Fruit fly (Drosophila melanogaster) whole organism, embryonic: ENCODE data around the gene CheB38b.

ENCODE experiments used
- Adf1 ChIP-seq: fragments of 200-800 bp; sonication (Bioruptor generic); IDR thresholded peaks from 2 replicates; pipeline ENCODE4 v1.3.6; 2022; ENCODE audit warnings: missing biosample characterization, missing genetic modification characterization
- BEAF-32 ChIP-seq: fragments of 200-800 bp; sonication (Bioruptor generic); optimal IDR thresholded peaks from 3 replicates; lab custom pipeline; 2017; ENCODE audit warnings: missing biosample characterization, missing genetic modification characterization, mild to moderate bottlenecking, moderate library complexity, missing genetic modification reagents
- Bteb2 ChIP-seq: fragments of 200-800 bp; sonication (Bioruptor generic); optimal IDR thresholded peaks from 2 replicates; lab custom pipeline; 2016; ENCODE audit warnings: missing biosample characterization, missing genetic modification characterization
- CG10462 ChIP-seq: fragments of 200-800 bp; sonication (Bioruptor generic); optimal IDR thresholded peaks from 2 replicates; lab custom pipeline; 2016; ENCODE audit warnings: missing biosample characterization, missing genetic modification characterization
- CG10543 ChIP-seq: fragments of 200-800 bp; sonication (Bioruptor generic); optimal IDR thresholded peaks from 3 replicates; lab custom pipeline; 2017; ENCODE audit warnings: missing biosample characterization, mild to moderate bottlenecking, missing genetic modification characterization, moderate library complexity
- CG11504 ChIP-seq: fragments of 200-800 bp; sonication (Bioruptor generic); optimal IDR thresholded peaks from 3 replicates; lab custom pipeline; 2019; ENCODE audit warnings: missing biosample characterization, mild to moderate bottlenecking, missing genetic modification characterization, moderate library complexity
- CG11695 ChIP-seq: fragments of 200-800 bp; sonication (Bioruptor generic); IDR thresholded peaks from 3 replicates; pipeline ENCODE4 v1.3.6; 2022; ENCODE audit warnings: missing biosample characterization, missing genetic modification characterization
- CG12155 ChIP-seq: fragments of 200-800 bp; sonication (Bioruptor generic); optimal IDR thresholded peaks from 3 replicates; lab custom pipeline; 2016; ENCODE audit warnings: missing biosample characterization, missing genetic modification characterization
- CG14710 ChIP-seq: fragments of 200-800 bp; sonication (Bioruptor generic); optimal IDR thresholded peaks from 3 replicates; lab custom pipeline; 2019; ENCODE audit warnings: missing biosample characterization, mild to moderate bottlenecking, missing genetic modification characterization, moderate library complexity
- CG14965 ChIP-seq: fragments of 200-800 bp; sonication (Bioruptor generic); optimal IDR thresholded peaks from 2 replicates; lab custom pipeline; 2016; ENCODE audit warnings: missing biosample characterization, missing genetic modification characterization, borderline replicate concordance
- CG15479 ChIP-seq: fragments of 200-800 bp; sonication (Bioruptor generic); optimal IDR thresholded peaks from 3 replicates; lab custom pipeline; 2019; ENCODE audit warnings: missing biosample characterization, mild to moderate bottlenecking, missing genetic modification characterization, moderate library complexity
- CG1792 ChIP-seq: fragments of 200-800 bp; sonication (Bioruptor generic); optimal IDR thresholded peaks from 2 replicates; lab custom pipeline; 2016; ENCODE audit warnings: missing biosample characterization, missing genetic modification characterization
- CG18599 ChIP-seq: fragments of 200-800 bp; sonication (Bioruptor generic); optimal IDR thresholded peaks from 3 replicates; lab custom pipeline; 2017; ENCODE audit warnings: missing biosample characterization, missing genetic modification characterization, mild to moderate bottlenecking, moderate library complexity, missing genetic modification reagents
- CG34224 ChIP-seq: fragments of 200-800 bp; sonication (Bioruptor generic); IDR thresholded peaks from 3 replicates; pipeline ENCODE4 v1.3.6; 2022; ENCODE audit warnings: missing biosample characterization, missing genetic modification characterization; ENCODE audit not compliant: partially characterized antibody
- CG34376 ChIP-seq: fragments of 200-800 bp; sonication (Bioruptor generic); optimal IDR thresholded peaks from 2 replicates; lab custom pipeline; 2018; ENCODE audit warnings: missing biosample characterization, mild to moderate bottlenecking, missing genetic modification characterization
- CG34422 ChIP-seq: fragments of 200-800 bp; sonication (Bioruptor generic); IDR thresholded peaks from 3 replicates; pipeline ENCODE4 v1.3.6; 2022; ENCODE audit warnings: missing biosample characterization, missing genetic modification characterization
- CG4282 ChIP-seq: fragments of 200-800 bp; sonication (Bioruptor generic); optimal IDR thresholded peaks from 2 replicates; lab custom pipeline; 2016; ENCODE audit warnings: missing biosample characterization, missing genetic modification characterization
- CG6765 ChIP-seq: fragments of 200-800 bp; sonication (Bioruptor generic); optimal IDR thresholded peaks from 3 replicates; lab custom pipeline; 2017; ENCODE audit warnings: missing biosample characterization, mild to moderate bottlenecking, missing genetic modification characterization
- CG7357 ChIP-seq: fragments of 200-800 bp; sonication (Bioruptor generic); IDR thresholded peaks from 3 replicates; pipeline ENCODE4 v1.3.6; 2022; ENCODE audit warnings: missing biosample characterization, missing genetic modification characterization
- CG7745 ChIP-seq: fragments of 200-800 bp; sonication (Bioruptor generic); optimal IDR thresholded peaks from 2 replicates; lab custom pipeline; 2018; ENCODE audit warnings: missing biosample characterization, mild to moderate bottlenecking, missing genetic modification characterization, moderate library complexity
- CG8944 ChIP-seq: fragments of 200-800 bp; sonication (Bioruptor generic); optimal IDR thresholded peaks from 3 replicates; lab custom pipeline; 2016; ENCODE audit warnings: missing biosample characterization, missing genetic modification characterization
- CG9876 ChIP-seq: fragments of 200-800 bp; sonication (Bioruptor generic); optimal IDR thresholded peaks from 2 replicates; lab custom pipeline; 2016; ENCODE audit warnings: missing biosample characterization, missing genetic modification characterization
- Dfd ChIP-seq, 2 experiments: fragments of >200 bp; optimal IDR thresholded peaks; 2 replicates each; lab custom pipeline; 2017; ENCODE audit warnings: missing biosample characterization in 2 of 2, missing genetic modification characterization in 2 of 2
- E2f1 ChIP-seq: fragments of 200-800 bp; sonication (Bioruptor generic); IDR thresholded peaks from 2 replicates; pipeline ENCODE4 v1.3.6; 2022; ENCODE audit warnings: missing biosample characterization, missing genetic modification characterization
- GATAe ChIP-seq: fragments of 200-800 bp; sonication (Bioruptor generic); conservative IDR thresholded peaks from 2 replicates; pipeline ENCODE4 v1.3.6; 2022; ENCODE audit warnings: missing biosample characterization, missing genetic modification characterization
- NC2β ChIP-seq: fragments of 200-800 bp; sonication (Bioruptor generic); optimal IDR thresholded peaks from 2 replicates; lab custom pipeline; 2016; ENCODE audit warnings: missing biosample characterization, missing genetic modification characterization
- Ravus ChIP-seq: fragments of 200-800 bp; sonication (Bioruptor generic); IDR thresholded peaks from 2 replicates; pipeline ENCODE4 v1.3.6; 2022; ENCODE audit warnings: missing biosample characterization, missing genetic modification characterization
- TFAM ChIP-seq: fragments of 200-800 bp; sonication (Bioruptor generic); optimal IDR thresholded peaks from 2 replicates; lab custom pipeline; 2017; ENCODE audit warnings: missing biosample characterization, missing genetic modification characterization, inconsistent platforms
- YL-1 ChIP-seq: fragments of 200-800 bp; sonication (Bioruptor generic); optimal IDR thresholded peaks from 3 replicates; lab custom pipeline; 2017; ENCODE audit warnings: missing biosample characterization, mild to moderate bottlenecking, missing genetic modification characterization
- abd-A ChIP-seq: fragments of 200-800 bp; sonication (Bioruptor generic); optimal IDR thresholded peaks from 3 replicates; lab custom pipeline; 2019; ENCODE audit warnings: missing biosample characterization, mild to moderate bottlenecking, missing genetic modification characterization, moderate library complexity
- ap ChIP-seq: fragments of 200-800 bp; sonication (Bioruptor generic); IDR thresholded peaks from 2 replicates; pipeline ENCODE4 v1.3.6; 2022; ENCODE audit warnings: missing biosample characterization, missing genetic modification characterization
- ash1 ChIP-seq: fragments of 200-800 bp; sonication (Bioruptor generic); optimal IDR thresholded peaks from 2 replicates; lab custom pipeline; 2018; ENCODE audit warnings: missing biosample characterization, mild to moderate bottlenecking, missing genetic modification characterization
- bcd ChIP-seq: fragments of 200-800 bp; sonication (Bioruptor generic); optimal IDR thresholded peaks from 2 replicates; lab custom pipeline; 2017; ENCODE audit warnings: missing biosample characterization, mild to moderate bottlenecking, missing genetic modification characterization
- cwo ChIP-seq: fragments of 200-800 bp; sonication (Bioruptor generic); optimal IDR thresholded peaks from 3 replicates; lab custom pipeline; 2017; ENCODE audit warnings: missing biosample characterization, missing genetic modification characterization, mild to moderate bottlenecking, moderate library complexity, missing genetic modification reagents
- exex ChIP-seq: fragments of 200-800 bp; sonication (Bioruptor generic); optimal IDR thresholded peaks from 4 replicates; lab custom pipeline; 2018; ENCODE audit warnings: missing biosample characterization, mild to moderate bottlenecking, missing genetic modification characterization, moderate library complexity
- fd64A ChIP-seq: fragments of 200-800 bp; sonication (Bioruptor generic); optimal IDR thresholded peaks from 3 replicates; lab custom pipeline; 2018; ENCODE audit warnings: missing biosample characterization, mild to moderate bottlenecking, missing genetic modification characterization
- gem ChIP-seq: fragments of 200-800 bp; sonication (Bioruptor generic); optimal IDR thresholded peaks from 2 replicates; lab custom pipeline; 2019; ENCODE audit warnings: missing biosample characterization, mild to moderate bottlenecking, missing genetic modification characterization, moderate library complexity
- gsb-n ChIP-seq: fragments of 200-800 bp; sonication (Bioruptor generic); optimal IDR thresholded peaks from 3 replicates; lab custom pipeline; 2018; ENCODE audit warnings: missing biosample characterization, mild to moderate bottlenecking, missing genetic modification characterization
- hkb ChIP-seq, 2 experiments: fragments of 200-800 bp in 1 of 2; fragments of >200 bp in 1 of 2; sonication (Bioruptor generic) in 1 of 2; IDR thresholded peaks in 1 of 2; optimal IDR thresholded peaks in 1 of 2; 2 replicates each; pipeline versions ENCODE4 v1.3.6 to Lab custom; 2017 to 2022; ENCODE audit warnings: missing biosample characterization in 1 of 2, missing genetic modification characterization in 1 of 2
- kay ChIP-seq: fragments of 200-800 bp; sonication (Bioruptor generic); optimal IDR thresholded peaks from 2 replicates; lab custom pipeline; 2016; ENCODE audit warnings: missing biosample characterization, missing genetic modification characterization
- nerfin-1 ChIP-seq: fragments of 200-800 bp; sonication (Bioruptor generic); optimal IDR thresholded peaks from 3 replicates; lab custom pipeline; 2019; ENCODE audit warnings: missing biosample characterization, mild to moderate bottlenecking, missing genetic modification characterization, moderate library complexity
- nerfin-2 ChIP-seq: fragments of 200-800 bp; sonication (Bioruptor generic); IDR thresholded peaks from 2 replicates; pipeline ENCODE4 v1.3.6; 2022; ENCODE audit warnings: missing biosample characterization, missing genetic modification characterization; ENCODE audit not compliant: partially characterized antibody
- pho ChIP-seq: fragments of 200-800 bp; sonication (Bioruptor generic); optimal IDR thresholded peaks from 2 replicates; lab custom pipeline; 2016; ENCODE audit warnings: missing biosample characterization, missing genetic modification characterization
- psq ChIP-seq: fragments of 200-800 bp; sonication (Bioruptor generic); optimal IDR thresholded peaks from 2 replicates; lab custom pipeline; 2017; ENCODE audit warnings: missing biosample characterization, missing genetic modification characterization
- pum ChIP-seq: fragments of 200-800 bp; sonication (Bioruptor generic); optimal IDR thresholded peaks from 2 replicates; lab custom pipeline; 2016; ENCODE audit warnings: missing biosample characterization, missing genetic modification characterization
- row ChIP-seq: fragments of 200-800 bp; sonication (Bioruptor generic); IDR thresholded peaks from 3 replicates; pipeline ENCODE4 v1.3.6; 2022; ENCODE audit warnings: missing biosample characterization, missing genetic modification characterization
- salm ChIP-seq: fragments of 200-800 bp; sonication (Bioruptor generic); optimal IDR thresholded peaks from 2 replicates; lab custom pipeline; 2018; ENCODE audit warnings: missing biosample characterization, mild to moderate bottlenecking, missing genetic modification characterization
- tgo ChIP-seq: fragments of 200-800 bp; sonication (Bioruptor generic); IDR thresholded peaks from 3 replicates; pipeline ENCODE4 v1.3.6; 2022; ENCODE audit warnings: missing biosample characterization, missing genetic modification characterization
- vnd ChIP-seq: fragments of 200-800 bp; sonication (Bioruptor generic); IDR thresholded peaks from 3 replicates; pipeline ENCODE4 v1.3.6; 2022; ENCODE audit warnings: missing biosample characterization, missing genetic modification characterization; ENCODE audit not compliant: partially characterized antibody

Gene CheB38b

DNA sequence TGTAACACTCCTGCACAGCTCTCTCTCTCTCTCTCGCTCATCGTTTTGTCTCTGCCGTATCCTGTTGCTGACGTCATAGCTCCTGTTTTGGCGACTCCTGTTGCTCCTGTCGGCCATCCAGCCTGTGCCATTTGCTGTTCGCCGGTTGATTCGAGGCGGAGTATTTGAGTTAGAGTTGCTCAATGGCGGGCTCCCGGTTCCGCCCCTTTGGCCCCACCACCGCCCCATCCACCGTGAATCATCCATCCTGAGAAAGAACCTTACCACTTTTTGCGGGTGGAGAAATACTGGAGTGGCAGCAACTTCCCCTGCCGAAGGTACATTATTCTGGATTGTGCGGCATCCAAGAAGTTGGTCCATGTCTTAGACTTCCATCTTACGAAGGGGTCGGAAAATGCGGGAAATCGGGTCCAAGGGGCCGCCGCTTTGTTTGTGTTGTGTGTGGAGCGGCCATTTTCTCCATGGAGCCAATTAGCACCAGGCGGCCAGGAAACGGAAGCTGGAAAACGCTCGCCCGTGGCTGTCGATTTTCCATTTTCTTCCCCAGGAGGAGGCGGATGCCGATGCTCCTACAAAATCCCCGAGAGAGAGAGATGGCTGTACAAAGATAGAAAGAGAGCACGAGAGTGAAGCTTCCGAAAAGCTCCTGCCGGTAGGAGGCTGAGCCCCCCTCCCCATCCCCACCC, 8.4 kb downstream of the CheB38b start:
- TF ChIP-seq CG8944 (GFP tag; lab: Kevin White, UChicago) (no peak), nerfin-2 (GFP tag; lab: Robert Waterston, UW) (no peak), CG14965 (GFP tag; lab: Kevin White, UChicago) (no peak), CG34376 (GFP tag; lab: Kevin White, UChicago) (no peak), exex (no peak), tgo (0 out of 3 replicates have a peak, but pooled peaks have one; percentile 3), kay (GFP tag; lab: Kevin White, UChicago) (no peak), CG34224 (GFP tag; lab: Robert Waterston, UW) (no peak), abd-A (peak; percentile 67), CG6765 (GFP tag; lab: Kevin White, UChicago) (no peak), row (GFP tag; lab: Robert Waterston, UW) (no peak), CG11695 (GFP tag; lab: Robert Waterston, UW) (no peak; the same call in 2 of the 3 replicates), gem (tag; lab: Kevin White, UChicago) (no peak), Adf1 (GFP tag; lab: Robert Waterston, UW) (no peak), ash1 (GFP tag; lab: Kevin White, UChicago) (no peak), CG15479 (GFP tag; lab: Kevin White, UChicago) (no peak), CG4282 (GFP tag; lab: Kevin White, UChicago) (no peak), salm (tag; lab: Kevin White, UChicago) (no peak), CG12155 (GFP tag; lab: Kevin White, UChicago) (no peak), CG7357 (GFP tag; lab: Robert Waterston, UW) (no peak), pho (GFP tag; lab: Kevin White, UChicago) (no peak), cwo (no peak), CG1792 (GFP tag; lab: Kevin White, UChicago) (no peak), TFAM (GFP tag; lab: Kevin White, UChicago) (no peak), gsb-n (tag; lab: Kevin White, UChicago) (no peak), ap (GFP tag; lab: Robert Waterston, UW) (no peak), Dfd (GFP tag; optimal IDR thresholded peaks at IDR 0.05; lab: Kevin White, UChicago) (no peak), CG34422 (GFP tag; lab: Robert Waterston, UW) (0 out of 3 replicates have a peak, but pooled peaks have one; percentile 22), psq (GFP tag; lab: Kevin White, UChicago) (no peak), CG11504 (tag; lab: Kevin White, UChicago) (no peak), pum (no peak), hkb (optimal IDR thresholded peaks at IDR 0.05; lab: Kevin White, UChicago) (no peak), hkb (GFP tag; IDR thresholded peaks at IDR 0.05; lab: Robert Waterston, UW) (peak; percentile 1; the same call in 1 of the 2 replicates), nerfin-1 (tag; lab: Kevin White, UChicago) (no peak), NC2β (GFP tag; lab: Kevin White, UChicago) (no peak), Bteb2 (GFP tag; lab: Kevin White, UChicago) (no peak), CG10462 (GFP tag; lab: Kevin White, UChicago) (no peak), CG10543 (GFP tag; lab: Kevin White, UChicago) (no peak), CG18599 (GFP tag; lab: Kevin White, UChicago) (no peak), YL-1 (no peak), vnd (no peak), CG14710 (no peak), BEAF-32 (GFP tag; lab: Kevin White, UChicago) (no peak), E2f1 (GFP tag; lab: Robert Waterston, UW) (no peak), Ravus (GFP tag; lab: Robert Waterston, UW) (no peak), GATAe (no peak), CG9876 (GFP tag; lab: Kevin White, UChicago) (no peak), bcd (no peak), fd64A (no peak), CG7745 (no peak)
